Fruit fly (Drosophila melanogaster): ENCODE measurements around the gene Polr3G.

dm6 chr3L:17420610-17421194 lies 6.2 kb downstream of the Polr3G start:
- TF ChIP-seq Dll (optimal IDR thresholded peaks at IDR 0.05) (no peak), usp (GFP tag; optimal IDR thresholded peaks at IDR 0.05) (no peak), EcR (GFP tag; optimal IDR thresholded peaks at IDR 0.05) (peak in 1 of 2 experiments; percentile 80), psq (optimal IDR thresholded peaks at IDR 0.05) (no peak), pan (optimal IDR thresholded peaks at IDR 0.05) (no peak), CG8478 (optimal IDR thresholded peaks at IDR 0.05) (no peak)
